Fruit fly (Drosophila melanogaster) whole organism, embryonic: ENCODE results near the gene CG10005.

ENCODE experiments used
- ATbp ChIP-seq: fragments of 200-800 bp; sonication (Bioruptor generic); optimal IDR thresholded peaks from 2 replicates; lab custom pipeline; 2017; ENCODE audit warnings: missing biosample characterization, mild to moderate bottlenecking, missing genetic modification characterization, missing genetic modification reagents
- Aef1 ChIP-seq: fragments of 200-800 bp; sonication (Bioruptor generic); IDR thresholded peaks from 3 replicates; pipeline ENCODE4 v1.3.6; 2022; ENCODE audit warnings: missing biosample characterization, missing genetic modification characterization
- B-H2 ChIP-seq: fragments of 200-800 bp; sonication (Bioruptor generic); optimal IDR thresholded peaks from 2 replicates; lab custom pipeline; 2018; ENCODE audit warnings: missing biosample characterization, mild to moderate bottlenecking, missing genetic modification characterization
- Bgb ChIP-seq: fragments of 200-800 bp; sonication (Bioruptor generic); IDR thresholded peaks from 2 replicates; pipeline ENCODE4 v1.3.6; 2022; ENCODE audit warnings: missing biosample characterization, missing genetic modification characterization; ENCODE audit not compliant: partially characterized antibody
- CG10543 ChIP-seq: fragments of 200-800 bp; sonication (Bioruptor generic); optimal IDR thresholded peaks from 3 replicates; lab custom pipeline; 2017; ENCODE audit warnings: missing biosample characterization, mild to moderate bottlenecking, missing genetic modification characterization, moderate library complexity
- CG12155 ChIP-seq: fragments of 200-800 bp; sonication (Bioruptor generic); optimal IDR thresholded peaks from 3 replicates; lab custom pipeline; 2016; ENCODE audit warnings: missing biosample characterization, missing genetic modification characterization
- CG13287 ChIP-seq: fragments of 200-800 bp; sonication (Bioruptor generic); IDR thresholded peaks from 2 replicates; pipeline ENCODE4 v1.3.6; 2022; ENCODE audit warnings: missing biosample characterization, missing genetic modification characterization; ENCODE audit not compliant: partially characterized antibody
- CG14860 ChIP-seq: fragments of 200-800 bp; sonication (Bioruptor generic); IDR thresholded peaks from 3 replicates; pipeline ENCODE4 v1.3.6; 2022; ENCODE audit warnings: missing biosample characterization, missing genetic modification characterization; ENCODE audit not compliant: partially characterized antibody
- CG17186 ChIP-seq: fragments of 200-800 bp; sonication (Bioruptor generic); optimal IDR thresholded peaks from 3 replicates; lab custom pipeline; 2017; ENCODE audit warnings: missing biosample characterization, missing genetic modification reagents, missing genetic modification characterization
- CG18599 ChIP-seq: fragments of 200-800 bp; sonication (Bioruptor generic); optimal IDR thresholded peaks from 3 replicates; lab custom pipeline; 2017; ENCODE audit warnings: missing biosample characterization, missing genetic modification characterization, mild to moderate bottlenecking, moderate library complexity, missing genetic modification reagents
- CG31441 ChIP-seq: fragments of 200-800 bp; sonication (Bioruptor generic); IDR thresholded peaks from 2 replicates; pipeline ENCODE4 v1.3.6; 2022; ENCODE audit warnings: missing biosample characterization, missing genetic modification characterization
- CG4282 ChIP-seq: fragments of 200-800 bp; sonication (Bioruptor generic); optimal IDR thresholded peaks from 2 replicates; lab custom pipeline; 2016; ENCODE audit warnings: missing biosample characterization, missing genetic modification characterization
- CG4617 ChIP-seq: fragments of 200-800 bp; sonication (Bioruptor generic); optimal IDR thresholded peaks from 3 replicates; lab custom pipeline; 2016; ENCODE audit warnings: missing biosample characterization, missing genetic modification characterization, borderline replicate concordance
- CG4854 ChIP-seq: fragments of 200-800 bp; sonication (Bioruptor generic); optimal IDR thresholded peaks from 2 replicates; lab custom pipeline; 2016; ENCODE audit warnings: missing biosample characterization, missing genetic modification characterization, inconsistent platforms
- CG6854 ChIP-seq: fragments of 200-800 bp; sonication (Bioruptor generic); optimal IDR thresholded peaks from 3 replicates; lab custom pipeline; 2017; ENCODE audit warnings: missing biosample characterization, mild to moderate bottlenecking, missing genetic modification characterization
- CG7928 ChIP-seq: fragments of 200-800 bp; sonication (Bioruptor generic); optimal IDR thresholded peaks from 2 replicates; lab custom pipeline; 2017; ENCODE audit warnings: missing biosample characterization, mild to moderate bottlenecking, missing genetic modification characterization
- CG8765 ChIP-seq: fragments of 200-800 bp; sonication (Bioruptor generic); IDR thresholded peaks from 2 replicates; pipeline ENCODE4 v1.3.6; 2022; ENCODE audit warnings: missing biosample characterization, missing genetic modification characterization
- CG9215 ChIP-seq: fragments of 200-800 bp; sonication (Bioruptor generic); IDR thresholded peaks from 2 replicates; pipeline ENCODE4 v1.3.6; 2022; ENCODE audit warnings: missing biosample characterization, missing genetic modification characterization
- CG9727 ChIP-seq: fragments of 200-800 bp; sonication (Bioruptor generic); optimal IDR thresholded peaks from 3 replicates; lab custom pipeline; 2017; ENCODE audit warnings: missing biosample characterization, mild to moderate bottlenecking, missing genetic modification characterization
- D19B ChIP-seq: fragments of 200-800 bp; sonication (Bioruptor generic); optimal IDR thresholded peaks from 2 replicates; lab custom pipeline; 2017; ENCODE audit warnings: missing biosample characterization, mild to moderate bottlenecking, missing genetic modification characterization
- Deaf1 ChIP-seq: fragments of 200-800 bp; optimal IDR thresholded peaks from 3 replicates; lab custom pipeline; 2019; ENCODE audit warnings: missing biosample characterization, mild to moderate bottlenecking, missing genetic modification characterization, moderate library complexity
- Dll ChIP-seq: fragments of 200-800 bp; sonication (Bioruptor generic); IDR thresholded peaks from 4 replicates; pipeline ENCODE4 v1.3.6; 2022; ENCODE audit warnings: missing biosample characterization, missing genetic modification characterization; ENCODE audit not compliant: partially characterized antibody
- ERR ChIP-seq: fragments of 200-800 bp; sonication (Bioruptor generic); optimal IDR thresholded peaks from 2 replicates; lab custom pipeline; 2016; ENCODE audit warnings: missing biosample characterization, missing genetic modification characterization
- HLH3B ChIP-seq: fragments of 200-800 bp; sonication (Bioruptor generic); IDR thresholded peaks from 2 replicates; pipeline ENCODE4 v1.3.6; 2022; ENCODE audit warnings: missing biosample characterization, missing genetic modification characterization
- Kr ChIP-seq: fragments of 200-800 bp; sonication (Bioruptor generic); optimal IDR thresholded peaks from 2 replicates; lab custom pipeline; 2017; ENCODE audit warnings: missing biosample characterization, mild to moderate bottlenecking, missing genetic modification characterization
- Mrtf ChIP-seq: fragments of 200-800 bp; sonication (Bioruptor generic); IDR thresholded peaks from 3 replicates; pipeline ENCODE4 v1.3.6; 2022; ENCODE audit warnings: missing biosample characterization, missing genetic modification characterization
- NfI ChIP-seq: fragments of 200-800 bp; sonication (Bioruptor generic); optimal IDR thresholded peaks from 3 replicates; lab custom pipeline; 2018; ENCODE audit warnings: missing biosample characterization, mild to moderate bottlenecking, missing genetic modification characterization, moderate library complexity
- Rfx ChIP-seq: fragments of 200-800 bp; sonication (Bioruptor generic); IDR thresholded peaks from 2 replicates; pipeline ENCODE4 v1.3.6; 2022; ENCODE audit warnings: missing biosample characterization, missing genetic modification characterization
- Side ChIP-seq: fragments of 200-800 bp; sonication (Bioruptor generic); optimal IDR thresholded peaks from 2 replicates; lab custom pipeline; 2016; ENCODE audit warnings: missing biosample characterization, missing genetic modification characterization
- Spps ChIP-seq: fragments of 200-800 bp; sonication (Bioruptor generic); optimal IDR thresholded peaks from 2 replicates; lab custom pipeline; 2018; ENCODE audit warnings: missing biosample characterization, mild to moderate bottlenecking, missing genetic modification characterization
- Sry-δ ChIP-seq: fragments of 200-800 bp; sonication (Bioruptor generic); optimal IDR thresholded peaks from 2 replicates; lab custom pipeline; 2016; ENCODE audit warnings: missing biosample characterization, missing genetic modification characterization
- dysf ChIP-seq: fragments of 200-800 bp; sonication (Bioruptor generic); IDR thresholded peaks from 3 replicates; pipeline ENCODE4 v1.3.6; 2022; ENCODE audit warnings: missing biosample characterization, missing genetic modification characterization
- eve ChIP-seq, 2 experiments: fragments of >200 bp; optimal IDR thresholded peaks; 2 replicates each; lab custom pipeline; 2017; ENCODE audit warnings: missing biosample characterization in 2 of 2, missing genetic modification characterization in 2 of 2
- inv ChIP-seq: fragments of 200-800 bp; sonication (Bioruptor generic); IDR thresholded peaks from 2 replicates; pipeline ENCODE4 v1.3.6; 2022; ENCODE audit warnings: missing biosample characterization, missing genetic modification characterization; ENCODE audit not compliant: partially characterized antibody
- jigr1 ChIP-seq: fragments of 200-800 bp; sonication (Bioruptor generic); IDR thresholded peaks from 3 replicates; pipeline ENCODE4 v1.3.6; 2022; ENCODE audit warnings: missing biosample characterization, missing genetic modification characterization
- kay ChIP-seq: fragments of 200-800 bp; sonication (Bioruptor generic); optimal IDR thresholded peaks from 2 replicates; lab custom pipeline; 2016; ENCODE audit warnings: missing biosample characterization, missing genetic modification characterization
- lab ChIP-seq: fragments of 200-800 bp; sonication (Bioruptor generic); optimal IDR thresholded peaks from 3 replicates; lab custom pipeline; 2017; ENCODE audit warnings: missing biosample characterization, missing genetic modification characterization, mild to moderate bottlenecking, moderate library complexity, missing genetic modification reagents
- nerfin-1 ChIP-seq: fragments of 200-800 bp; sonication (Bioruptor generic); optimal IDR thresholded peaks from 3 replicates; lab custom pipeline; 2019; ENCODE audit warnings: missing biosample characterization, mild to moderate bottlenecking, missing genetic modification characterization, moderate library complexity
- nerfin-2 ChIP-seq: fragments of 200-800 bp; sonication (Bioruptor generic); IDR thresholded peaks from 2 replicates; pipeline ENCODE4 v1.3.6; 2022; ENCODE audit warnings: missing biosample characterization, missing genetic modification characterization; ENCODE audit not compliant: partially characterized antibody
- onecut ChIP-seq: fragments of 200-800 bp; sonication (Bioruptor generic); IDR thresholded peaks from 2 replicates; pipeline ENCODE4 v1.3.6; 2022; ENCODE audit warnings: missing biosample characterization, missing genetic modification characterization
- otp ChIP-seq: fragments of 200-800 bp; sonication (Bioruptor generic); IDR thresholded peaks from 3 replicates; pipeline ENCODE4, ENCODE4 v1.3.6; 2022; ENCODE audit warnings: missing biosample characterization, missing genetic modification characterization
- prd ChIP-seq, 3 experiments: fragments of >200 bp in 2 of 3; fragments of 200-800 bp in 1 of 3; sonication (Bioruptor generic) in 1 of 3; optimal IDR thresholded peaks in 2 of 3; IDR thresholded peaks in 1 of 3; 2 replicates in 2 of 3; 3 replicates in 1 of 3; pipeline versions ENCODE4 v1.3.6 to Lab custom; 2017 to 2022; ENCODE audit warnings: missing biosample characterization in 1 of 3, missing genetic modification characterization in 1 of 3
- sob ChIP-seq: fragments of 200-800 bp; sonication (Bioruptor generic); IDR thresholded peaks from 2 replicates; pipeline ENCODE4 v1.3.6; 2022; ENCODE audit warnings: missing biosample characterization, missing genetic modification characterization
- stwl ChIP-seq: fragments of 200-800 bp; sonication (Bioruptor generic); optimal IDR thresholded peaks from 3 replicates; lab custom pipeline; 2018; ENCODE audit warnings: missing biosample characterization, mild to moderate bottlenecking, missing genetic modification characterization, moderate library complexity
- tin ChIP-seq: fragments of 200-800 bp; sonication (Bioruptor generic); optimal IDR thresholded peaks from 3 replicates; lab custom pipeline; 2016; ENCODE audit warnings: missing biosample characterization, missing genetic modification characterization
- tll ChIP-seq, 2 experiments: fragments of 200-800 bp in 1 of 2; fragments of >200 bp in 1 of 2; sonication (Bioruptor generic) in 1 of 2; optimal IDR thresholded peaks; 2 replicates each; lab custom pipeline; 2017 to 2019; ENCODE audit warnings: missing biosample characterization in 2 of 2, missing genetic modification characterization in 2 of 2, mild to moderate bottlenecking in 1 of 2, moderate library complexity in 1 of 2
- trh ChIP-seq: fragments of 200-800 bp; sonication (Bioruptor generic); optimal IDR thresholded peaks from 2 replicates; lab custom pipeline; 2016; ENCODE audit warnings: missing biosample characterization, missing genetic modification characterization
- unc-4 ChIP-seq: fragments of 200-800 bp; sonication (Bioruptor generic); IDR thresholded peaks from 2 replicates; pipeline ENCODE4 v1.3.6; 2022; ENCODE audit warnings: missing biosample characterization, missing genetic modification characterization; ENCODE audit not compliant: partially characterized antibody

Gene CG10005

dm6 chr3R:12016828-12017280 is 39.9 kb upstream of the CG10005 start, which contains the start of the genes DCAF12 and Spt3 (continued):
- TF ChIP-seq tll (GFP tag; optimal IDR thresholded peaks at IDR 0.05; lab: Kevin White, UChicago) = peak in 1 of 2 experiments; percentile 59
- no peak for TF ChIP-seq onecut
- TF ChIP-seq CG14860 (GFP tag; lab: Robert Waterston, UW) = peak; percentile 95
- TF ChIP-seq CG8765 (GFP tag; lab: Robert Waterston, UW) = 0 out of 2 replicates have a peak, but pooled peaks have one; percentile 12
- TF ChIP-seq CG18599 (GFP tag; lab: Kevin White, UChicago) = peak; percentile 62
- peak; percentile 75 for TF ChIP-seq Sry-δ (GFP tag; lab: Kevin White, UChicago)
- TF ChIP-seq ERR (GFP tag; lab: Kevin White, UChicago) = peak; percentile 66
- TF ChIP-seq CG7928 (GFP tag; lab: Kevin White, UChicago) = peak; percentile 5
- TF ChIP-seq CG6854 = peak; percentile 20
- TF ChIP-seq Mrtf (GFP tag; lab: Robert Waterston, UW) = 0 out of 3 replicates have a peak, but pooled peaks have one; percentile 26
- peak; percentile 43 for TF ChIP-seq CG9727
- TF ChIP-seq Spps (tag; lab: Kevin White, UChicago) = peak; percentile 28
- TF ChIP-seq ATbp (GFP tag; lab: Kevin White, UChicago) = no peak
- TF ChIP-seq kay (GFP tag; lab: Kevin White, UChicago) = peak; percentile 58
- no peak for TF ChIP-seq eve (GFP tag; optimal IDR thresholded peaks at IDR 0.05; lab: Kevin White, UChicago)
- TF ChIP-seq jigr1 (GFP tag; lab: Robert Waterston, UW) = no peak
- peak; percentile 63 for TF ChIP-seq lab (GFP tag; lab: Kevin White, UChicago)
- TF ChIP-seq CG17186 (GFP tag; lab: Kevin White, UChicago) = peak; percentile 2
- peak; percentile 19; the same call in 1 of the 2 replicates for TF ChIP-seq HLH3B (GFP tag; lab: Robert Waterston, UW)
- peak; percentile 87 for TF ChIP-seq unc-4 (GFP tag; lab: Robert Waterston, UW)
- no peak for TF ChIP-seq CG4282
- TF ChIP-seq otp = no peak
- peak; percentile 82 for TF ChIP-seq stwl (tag; lab: Kevin White, UChicago)
- peak; percentile 56 for TF ChIP-seq Aef1 (GFP tag; lab: Robert Waterston, UW)
- peak; percentile 44 for TF ChIP-seq CG4617 (GFP tag; lab: Kevin White, UChicago)
- TF ChIP-seq nerfin-1 = peak; percentile 54
- TF ChIP-seq Side (GFP tag; lab: Kevin White, UChicago) = peak; percentile 44
- no peak for TF ChIP-seq prd (optimal IDR thresholded peaks at IDR 0.05; lab: Kevin White, UChicago)
- TF ChIP-seq prd (GFP tag; IDR thresholded peaks at IDR 0.05; lab: Robert Waterston, UW) = peak; percentile 69; the same call in 2 of the 3 replicates
- TF ChIP-seq CG4854 = no peak
- peak; percentile 90 for TF ChIP-seq CG13287 (GFP tag; lab: Robert Waterston, UW)
- TF ChIP-seq sob (GFP tag; lab: Robert Waterston, UW) = peak; percentile 43; the same call in 1 of the 2 replicates
- TF ChIP-seq dysf (GFP tag; lab: Robert Waterston, UW) = 0 out of 3 replicates have a peak, but pooled peaks have one; percentile 50
- TF ChIP-seq Bgb (GFP tag; lab: Robert Waterston, UW) = peak; percentile 91
- no peak for TF ChIP-seq trh (GFP tag; lab: Kevin White, UChicago)
- TF ChIP-seq Kr = peak; percentile 91
- peak; percentile 10 for TF ChIP-seq D19B (GFP tag; lab: Kevin White, UChicago)
- peak; percentile 7 for TF ChIP-seq CG12155
- TF ChIP-seq Dll (GFP tag; lab: Robert Waterston, UW) = peak; percentile 98
- TF ChIP-seq NfI (GFP tag; lab: Kevin White, UChicago) = peak; percentile 63
- peak; percentile 96 for TF ChIP-seq inv
- TF ChIP-seq Deaf1 (tag; lab: Kevin White, UChicago) = peak; percentile 36
- TF ChIP-seq nerfin-2 = peak; percentile 70
- peak; percentile 77 for TF ChIP-seq Rfx
- TF ChIP-seq B-H2 = peak; percentile 48
- peak; percentile 74; the same call in 1 of the 2 replicates for TF ChIP-seq CG31441 (GFP tag; lab: Robert Waterston, UW)
- TF ChIP-seq CG10543 (GFP tag; lab: Kevin White, UChicago) = peak; percentile 67
- TF ChIP-seq tin (GFP tag; lab: Kevin White, UChicago) = peak; percentile 12
- peak; percentile 69 for TF ChIP-seq CG9215 (GFP tag; lab: Robert Waterston, UW)
